Fruit fly (Drosophila melanogaster) whole organism, pupa: ENCODE measurements around the gene Shawl.
A peak's percentile ranks its signal among the peaks of the same experiment; 100 is the strongest.

ENCODE experiments used
- CG10348 ChIP-seq: fragments of 200-800 bp; sonication (Bioruptor generic); IDR thresholded peaks from 2 replicates; pipeline ENCODE4 v1.3.6; 2022; ENCODE audit warnings: missing biosample characterization, missing genetic modification characterization
- CG12605 ChIP-seq: fragments of 200-800 bp; sonication (Bioruptor generic); IDR thresholded peaks from 2 replicates; pipeline ENCODE4 v1.3.6; 2022; ENCODE audit warnings: missing biosample characterization, missing genetic modification characterization
- CG13204 ChIP-seq: fragments of 200-800 bp; sonication (Bioruptor generic); optimal IDR thresholded peaks from 2 replicates; lab custom pipeline; 2018; ENCODE audit warnings: missing biosample characterization, mild to moderate bottlenecking, missing genetic modification characterization, moderate library complexity
- CG14655 ChIP-seq: fragments of 200-800 bp; sonication (Bioruptor generic); optimal IDR thresholded peaks from 3 replicates; lab custom pipeline; 2017; ENCODE audit warnings: mild to moderate bottlenecking, missing biosample characterization, missing genetic modification reagents, missing genetic modification characterization
- CG15710 ChIP-seq: fragments of 200-800 bp; sonication (Bioruptor generic); optimal IDR thresholded peaks from 2 replicates; lab custom pipeline; 2018; ENCODE audit warnings: missing biosample characterization, mild to moderate bottlenecking, missing genetic modification characterization, moderate library complexity
- CG17806 ChIP-seq: fragments of 200-800 bp; sonication (Bioruptor generic); optimal IDR thresholded peaks from 2 replicates; lab custom pipeline; 2018; ENCODE audit warnings: missing biosample characterization, mild to moderate bottlenecking, missing genetic modification characterization, moderate library complexity
- CG32121 ChIP-seq: fragments of 200-800 bp; sonication (Bioruptor generic); IDR thresholded peaks from 2 replicates; pipeline ENCODE4 v1.3.6; 2022; ENCODE audit warnings: missing biosample characterization, missing genetic modification characterization
- CG34367 ChIP-seq: fragments of 200-800 bp; sonication (Bioruptor generic); optimal IDR thresholded peaks from 2 replicates; lab custom pipeline; 2018; ENCODE audit warnings: missing biosample characterization, mild to moderate bottlenecking, missing genetic modification characterization
- CG4496 ChIP-seq: fragments of 200-800 bp; sonication (Bioruptor generic); IDR thresholded peaks from 3 replicates; pipeline ENCODE4 v1.3.6; 2022; ENCODE audit warnings: missing biosample characterization, missing genetic modification characterization
- CG8159 ChIP-seq: fragments of 200-800 bp; sonication (Bioruptor generic); optimal IDR thresholded peaks from 3 replicates; lab custom pipeline; 2018; ENCODE audit warnings: missing biosample characterization, mild to moderate bottlenecking, missing genetic modification characterization, moderate library complexity
- CG8301 ChIP-seq: fragments of 200-800 bp; sonication (Bioruptor generic); optimal IDR thresholded peaks from 2 replicates; lab custom pipeline; 2018; ENCODE audit warnings: missing biosample characterization, mild to moderate bottlenecking, missing genetic modification characterization
- CG9948 ChIP-seq: fragments of 200-800 bp; sonication (Bioruptor generic); optimal IDR thresholded peaks from 2 replicates; lab custom pipeline; 2018; ENCODE audit warnings: missing biosample characterization, mild to moderate bottlenecking, missing genetic modification characterization, moderate library complexity
- D1 ChIP-seq: fragments of 200-800 bp; sonication (Bioruptor generic); optimal IDR thresholded peaks from 2 replicates; lab custom pipeline; 2018; ENCODE audit warnings: missing biosample characterization, mild to moderate bottlenecking, missing genetic modification characterization, moderate library complexity
- EcR ChIP-seq: fragments of 200-800 bp; sonication (Bioruptor generic); optimal IDR thresholded peaks from 3 replicates; lab custom pipeline; 2019; ENCODE audit warnings: missing biosample characterization, missing genetic modification characterization, mild to moderate bottlenecking, moderate library complexity, missing genetic modification reagents
- Ets98B ChIP-seq: fragments of 200-800 bp; sonication (Bioruptor generic); IDR thresholded peaks from 2 replicates; pipeline ENCODE4 v1.3.6; 2022; ENCODE audit warnings: missing biosample characterization, missing genetic modification characterization
- Pif1A ChIP-seq: fragments of 200-800 bp; sonication (Bioruptor generic); optimal IDR thresholded peaks from 3 replicates; lab custom pipeline; 2016; ENCODE audit warnings: missing biosample characterization, missing genetic modification characterization
- Pif1B ChIP-seq: fragments of 200-800 bp; sonication (Bioruptor generic); optimal IDR thresholded peaks from 3 replicates; lab custom pipeline; 2016; ENCODE audit warnings: missing biosample characterization, missing genetic modification characterization
- Snoo ChIP-seq: fragments of 200-800 bp; sonication (Bioruptor generic); optimal IDR thresholded peaks from 3 replicates; lab custom pipeline; 2017; ENCODE audit warnings: missing biosample characterization, mild to moderate bottlenecking, missing genetic modification characterization, inconsistent platforms
- fd96Ca ChIP-seq: fragments of 200-800 bp; sonication (Bioruptor generic); IDR thresholded peaks from 3 replicates; pipeline ENCODE4 v1.3.6; 2022; ENCODE audit warnings: missing biosample characterization, missing genetic modification characterization
- gl ChIP-seq: fragments of 200-800 bp; sonication (Bioruptor generic); optimal IDR thresholded peaks from 2 replicates; lab custom pipeline; 2018; ENCODE audit warnings: missing biosample characterization, mild to moderate bottlenecking, missing genetic modification characterization
- rn ChIP-seq: fragments of 200-800 bp; sonication (Bioruptor generic); IDR thresholded peaks from 2 replicates; pipeline ENCODE4 v1.3.6; 2022; ENCODE audit warnings: missing biosample characterization, missing genetic modification characterization

Shawl gene

DNA sequence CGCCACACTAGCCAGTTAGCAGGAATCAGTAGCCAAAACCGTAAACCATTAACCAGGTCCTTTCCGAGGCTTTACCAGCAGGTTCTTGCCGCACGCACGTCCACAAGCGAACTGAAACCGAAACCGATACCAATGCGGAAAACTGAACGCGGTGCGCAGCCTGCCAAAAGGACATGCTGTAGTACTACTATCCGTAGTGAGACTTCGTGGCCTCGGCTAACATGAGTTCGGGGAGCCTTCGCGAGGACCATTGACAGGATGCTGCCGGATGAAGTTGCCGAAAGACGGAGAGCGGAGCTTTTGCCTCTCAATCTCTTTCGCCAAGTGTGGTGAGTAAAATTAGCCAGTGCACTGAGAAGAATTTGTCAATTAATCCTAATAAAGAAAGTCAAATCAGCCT is at the start of gene Shawl:
Gene Shawl (minus strand): TSS at position 104 of the 400 bp plus-strand sequence.
- TF ChIP-seq CG34367 (tag; lab: Kevin White, UChicago) (no peak), fd96Ca (GFP tag; lab: Robert Waterston, UW) (0 out of 3 replicates have a peak, but pooled peaks have one; percentile 15), CG14655 (GFP tag; lab: Kevin White, UChicago) (no peak)

DNA sequence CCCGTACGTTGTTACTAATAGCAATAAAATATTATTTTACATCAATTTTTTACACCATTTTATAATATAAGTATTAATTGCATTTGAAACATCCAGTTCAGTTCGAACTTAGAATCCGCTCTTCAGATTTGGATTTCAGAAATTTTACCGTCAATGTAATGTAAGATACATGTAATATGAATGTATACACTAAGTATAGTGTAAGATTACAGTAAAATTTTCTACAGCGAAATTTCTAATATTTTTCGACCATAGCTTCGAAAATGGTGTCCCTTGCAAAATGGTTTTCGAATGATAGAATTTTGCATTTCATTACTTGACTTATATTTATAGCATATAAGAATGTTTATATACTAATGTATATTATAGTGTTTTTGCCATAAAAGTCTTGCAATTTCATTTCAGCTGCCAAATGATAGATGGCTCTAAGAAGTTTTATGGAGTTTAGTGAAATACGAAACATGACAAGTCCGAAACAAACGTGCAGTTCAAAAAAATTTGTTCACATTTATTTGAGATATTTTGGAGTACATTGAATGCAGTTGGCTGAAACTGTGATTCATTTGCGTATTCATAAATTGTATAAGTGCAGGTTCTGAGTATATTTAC is 49.6 kb upstream of the Shawl start:
- TF ChIP-seq CG17806 (tag; lab: Kevin White, UChicago) (no peak), CG34367 (tag; lab: Kevin White, UChicago) (no peak), Pif1B (GFP tag; lab: Kevin White, UChicago) (no peak), CG9948 (no peak)

DNA sequence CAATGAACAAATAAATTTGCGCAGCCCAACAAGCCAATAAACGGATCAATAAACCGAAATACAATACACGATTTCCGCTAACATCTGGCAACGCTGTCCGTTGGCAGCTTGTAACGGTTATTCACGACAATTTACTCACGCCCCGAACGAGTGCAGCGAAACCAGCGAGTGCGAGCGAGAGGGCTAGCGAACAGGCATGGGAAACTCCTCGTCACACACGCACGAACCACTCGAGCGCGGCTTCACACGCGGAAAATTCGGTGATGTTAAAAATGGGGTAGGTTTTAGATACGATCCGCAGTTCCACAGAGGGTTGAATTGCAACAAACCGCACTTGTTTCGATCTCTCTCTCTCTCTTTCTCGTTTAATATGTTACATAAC is 45.1 kb upstream of the Shawl start:
- TF ChIP-seq Ets98B = no peak
- no peak for TF ChIP-seq Pif1B (GFP tag; lab: Kevin White, UChicago)
- TF ChIP-seq CG14655 (GFP tag; lab: Kevin White, UChicago) = no peak
- no peak for TF ChIP-seq fd96Ca (GFP tag; lab: Robert Waterston, UW)
- no peak for TF ChIP-seq CG10348
- no peak for TF ChIP-seq CG12605 (GFP tag; lab: Robert Waterston, UW)
- TF ChIP-seq CG17806 (tag; lab: Kevin White, UChicago) = no peak
- no peak for TF ChIP-seq CG13204 (GFP tag; lab: Kevin White, UChicago)
- TF ChIP-seq CG8301 (tag; lab: Kevin White, UChicago) = no peak
- no peak for TF ChIP-seq Snoo (tag; lab: Kevin White, UChicago)
- no peak for TF ChIP-seq CG9948
- TF ChIP-seq CG15710 (tag; lab: Kevin White, UChicago) = no peak

DNA sequence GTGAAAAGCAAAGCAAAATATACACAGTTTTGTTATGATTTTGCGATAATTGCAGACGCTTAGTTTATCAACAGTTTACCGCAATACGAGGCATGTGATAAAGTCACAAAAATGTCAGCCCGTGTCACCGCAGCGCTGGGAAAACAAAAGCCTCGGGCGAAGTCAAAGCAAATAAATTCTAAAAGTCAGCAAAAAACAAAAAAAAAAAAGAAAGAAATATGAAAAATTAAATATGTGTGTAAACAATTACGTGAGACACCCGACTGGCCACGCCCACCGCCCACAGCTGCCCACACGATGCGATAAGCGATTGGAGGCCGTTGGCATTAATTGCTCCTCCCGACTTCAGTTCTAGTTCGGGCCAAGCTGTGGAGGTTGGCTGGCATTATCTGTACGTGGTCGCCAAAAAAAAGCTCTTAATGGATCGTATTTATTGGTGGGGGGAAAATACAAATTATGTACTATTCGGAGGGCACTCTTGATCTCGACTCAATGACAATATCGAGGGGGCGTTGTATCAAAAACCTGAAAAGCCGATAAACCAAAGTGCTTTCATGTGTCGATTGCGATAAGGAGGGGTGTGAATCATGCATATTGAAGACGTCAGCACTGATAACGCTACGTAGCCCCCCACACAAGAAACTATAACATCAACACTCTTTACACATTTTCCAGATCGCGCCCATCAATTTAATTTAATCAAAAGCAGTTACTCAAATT is 44.6 kb upstream of the Shawl start:
- peak; percentile 17 for TF ChIP-seq EcR (GFP tag; lab: Kevin White, UChicago)
- no peak for TF ChIP-seq CG4496

DNA sequence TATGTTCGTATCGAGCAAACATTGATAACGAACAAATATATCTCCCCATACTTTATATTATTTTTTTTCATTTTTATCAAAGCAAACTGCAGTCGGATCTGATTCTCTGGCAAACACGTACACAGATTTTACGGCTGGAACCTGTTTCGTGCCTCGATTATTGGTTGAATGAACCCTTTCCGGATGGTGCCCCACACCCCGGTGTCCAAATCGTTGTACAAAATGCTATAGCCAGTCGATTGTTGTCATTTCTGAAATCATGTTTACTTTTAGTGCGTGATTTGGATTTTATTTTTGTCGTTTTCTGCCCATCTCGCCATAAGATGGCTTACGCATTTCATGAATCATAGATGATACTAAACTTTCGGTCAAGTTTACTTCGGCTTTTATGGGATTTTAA is 42.9 kb upstream of the Shawl start:
- TF ChIP-seq rn (GFP tag; lab: Robert Waterston, UW) = no peak
- TF ChIP-seq CG4496 = no peak
- no peak for TF ChIP-seq Pif1A (GFP tag; lab: Kevin White, UChicago)
- no peak for TF ChIP-seq Ets98B
- TF ChIP-seq CG32121 = no peak
- no peak for TF ChIP-seq D1 (tag; lab: Kevin White, UChicago)
- peak; percentile 91 for TF ChIP-seq EcR (GFP tag; lab: Kevin White, UChicago)
- TF ChIP-seq, all 21 proteins: peak for 1

DNA sequence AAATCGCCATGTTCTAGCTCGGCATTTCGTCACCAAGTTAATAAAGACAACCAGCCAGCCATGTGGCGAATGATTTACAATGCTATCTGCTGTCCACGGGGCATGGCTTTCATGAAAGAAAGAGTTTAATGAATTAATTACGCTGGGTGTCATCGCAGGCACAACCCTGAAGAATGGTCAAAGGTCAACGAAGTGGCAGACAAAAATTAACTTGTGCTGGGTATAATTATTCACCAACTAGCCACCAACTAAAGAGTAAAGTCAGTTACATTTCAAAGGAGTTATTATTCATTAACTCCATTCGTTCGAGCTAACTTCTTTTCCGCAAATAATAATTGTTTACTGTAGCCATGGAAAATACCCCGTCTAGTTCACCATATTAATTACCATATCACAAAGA is 42.5 kb upstream of the Shawl start:
- TF ChIP-seq Snoo (tag; lab: Kevin White, UChicago) (no peak), D1 (tag; lab: Kevin White, UChicago) (no peak), CG17806 (tag; lab: Kevin White, UChicago) (no peak), Pif1B (GFP tag; lab: Kevin White, UChicago) (no peak), EcR (GFP tag; lab: Kevin White, UChicago) (no peak), gl (tag; lab: Kevin White, UChicago) (no peak), rn (GFP tag; lab: Robert Waterston, UW) (no peak), CG12605 (GFP tag; lab: Robert Waterston, UW) (no peak), CG15710 (tag; lab: Kevin White, UChicago) (no peak), CG9948 (no peak), CG13204 (GFP tag; lab: Kevin White, UChicago) (no peak), Pif1A (GFP tag; lab: Kevin White, UChicago) (no peak), CG32121 (no peak), CG8301 (tag; lab: Kevin White, UChicago) (no peak), fd96Ca (GFP tag; lab: Robert Waterston, UW) (no peak), CG34367 (tag; lab: Kevin White, UChicago) (no peak), CG4496 (no peak), CG14655 (GFP tag; lab: Kevin White, UChicago) (no peak), Ets98B (no peak)

DNA sequence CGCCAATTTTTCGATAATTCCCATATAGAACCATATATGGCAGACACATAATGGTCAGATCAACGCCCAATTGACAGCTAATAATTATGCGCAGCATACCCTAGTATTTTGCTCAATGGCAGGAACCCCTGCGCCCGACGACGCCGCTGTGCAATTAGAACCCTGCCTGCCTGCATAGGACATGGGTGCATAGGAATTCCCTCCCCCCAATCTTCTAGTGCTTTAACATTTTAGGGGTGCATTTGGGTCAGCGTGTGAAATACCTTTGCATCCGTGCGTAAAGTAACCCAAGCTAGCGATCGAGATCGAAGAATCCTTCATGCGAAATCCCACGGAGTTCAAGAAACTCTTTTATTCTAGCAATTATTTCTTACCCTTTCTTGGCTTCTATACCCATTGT is 40.2 kb upstream of the Shawl start:
- TF ChIP-seq CG34367 (tag; lab: Kevin White, UChicago) (no peak), CG17806 (tag; lab: Kevin White, UChicago) (no peak), D1 (tag; lab: Kevin White, UChicago) (no peak), CG13204 (GFP tag; lab: Kevin White, UChicago) (no peak), rn (GFP tag; lab: Robert Waterston, UW) (no peak), Ets98B (no peak), EcR (GFP tag; lab: Kevin White, UChicago) (no peak), CG8159 (no peak), gl (tag; lab: Kevin White, UChicago) (no peak), CG12605 (GFP tag; lab: Robert Waterston, UW) (no peak), Snoo (tag; lab: Kevin White, UChicago) (no peak), CG9948 (no peak), CG15710 (tag; lab: Kevin White, UChicago) (no peak), CG10348 (no peak), CG14655 (GFP tag; lab: Kevin White, UChicago) (no peak), Pif1B (GFP tag; lab: Kevin White, UChicago) (no peak), CG8301 (tag; lab: Kevin White, UChicago) (no peak), CG4496 (no peak), Pif1A (GFP tag; lab: Kevin White, UChicago) (no peak)
